Fruit fly (Drosophila melanogaster) whole organism, embryonic: ENCODE results near the gene PGAP1.

Experiments used
- Asciz ChIP-seq: fragments of 200-800 bp; sonication (Bioruptor generic); optimal IDR thresholded peaks from 2 replicates; lab custom pipeline; 2017; ENCODE audit warnings: missing biosample characterization, mild to moderate bottlenecking, missing genetic modification characterization, missing genetic modification reagents
- Atf6 ChIP-seq: fragments of 200-800 bp; sonication (Bioruptor generic); IDR thresholded peaks from 2 replicates; pipeline ENCODE4 v1.3.6; 2022; ENCODE audit warnings: missing biosample characterization, missing genetic modification characterization
- CG10147 ChIP-seq: fragments of 200-800 bp; sonication (Bioruptor generic); optimal IDR thresholded peaks from 2 replicates; lab custom pipeline; 2019; ENCODE audit warnings: missing biosample characterization, mild to moderate bottlenecking, missing genetic modification characterization, moderate library complexity
- CG11093 ChIP-seq: fragments of 200-800 bp; sonication (Bioruptor generic); IDR thresholded peaks from 3 replicates; pipeline ENCODE4 v1.3.6; 2022; ENCODE audit warnings: missing biosample characterization, missing genetic modification characterization
- CG11247 ChIP-seq: fragments of 200-800 bp; sonication (Bioruptor generic); IDR thresholded peaks from 2 replicates; pipeline ENCODE4 v1.3.6; 2022; ENCODE audit warnings: missing biosample characterization, missing genetic modification characterization
- CG1233 ChIP-seq: fragments of 200-800 bp; sonication (Bioruptor generic); optimal IDR thresholded peaks from 4 replicates; lab custom pipeline; 2018; ENCODE audit warnings: missing biosample characterization, mild to moderate bottlenecking, missing genetic modification characterization
- CG12391 ChIP-seq: fragments of 200-800 bp; sonication (Bioruptor generic); optimal IDR thresholded peaks from 3 replicates; lab custom pipeline; 2018; ENCODE audit warnings: missing biosample characterization, mild to moderate bottlenecking, missing genetic modification characterization, moderate library complexity
- CG12769 ChIP-seq: fragments of 200-800 bp; sonication (Bioruptor generic); optimal IDR thresholded peaks from 2 replicates; lab custom pipeline; 2019; ENCODE audit warnings: missing biosample characterization, mild to moderate bottlenecking, missing genetic modification characterization, moderate library complexity
- CG15011 ChIP-seq: fragments of 200-800 bp; sonication (Bioruptor generic); optimal IDR thresholded peaks from 3 replicates; lab custom pipeline; 2018; ENCODE audit warnings: missing biosample characterization, mild to moderate bottlenecking, missing genetic modification characterization
- CG16813 ChIP-seq: fragments of 200-800 bp; sonication (Bioruptor generic); IDR thresholded peaks from 3 replicates; pipeline ENCODE4 v1.3.6; 2022; ENCODE audit warnings: missing biosample characterization, missing genetic modification characterization; ENCODE audit not compliant: partially characterized antibody
- CG17829 ChIP-seq: fragments of 200-800 bp; optimal IDR thresholded peaks from 2 replicates; lab custom pipeline; 2019; ENCODE audit warnings: missing biosample characterization, mild to moderate bottlenecking, missing genetic modification characterization, moderate library complexity
- CG32772 ChIP-seq: fragments of 200-800 bp; sonication (Bioruptor generic); IDR thresholded peaks from 2 replicates; pipeline ENCODE4 v1.3.6; 2022; ENCODE audit warnings: missing biosample characterization, missing genetic modification characterization
- CG4282 ChIP-seq: fragments of 200-800 bp; sonication (Bioruptor generic); optimal IDR thresholded peaks from 2 replicates; lab custom pipeline; 2016; ENCODE audit warnings: missing biosample characterization, missing genetic modification characterization
- CG6791 ChIP-seq: fragments of 200-800 bp; sonication (Bioruptor generic); IDR thresholded peaks from 3 replicates; pipeline ENCODE4 v1.3.6; 2022; ENCODE audit warnings: missing biosample characterization, missing genetic modification characterization; ENCODE audit not compliant: partially characterized antibody
- CG7786 ChIP-seq: fragments of 200-800 bp; sonication (Bioruptor generic); optimal IDR thresholded peaks from 2 replicates; lab custom pipeline; 2016; ENCODE audit warnings: missing biosample characterization, missing genetic modification characterization
- CG9876 ChIP-seq: fragments of 200-800 bp; sonication (Bioruptor generic); optimal IDR thresholded peaks from 2 replicates; lab custom pipeline; 2016; ENCODE audit warnings: missing biosample characterization, missing genetic modification characterization
- Dek ChIP-seq: fragments of 200-800 bp; sonication (Bioruptor generic); optimal IDR thresholded peaks from 3 replicates; lab custom pipeline; 2019; ENCODE audit warnings: missing biosample characterization, mild to moderate bottlenecking, missing genetic modification characterization, moderate library complexity
- Dip2 ChIP-seq: fragments of 200-800 bp; sonication (Bioruptor generic); IDR thresholded peaks from 2 replicates; pipeline ENCODE4 v1.3.6; 2022; ENCODE audit warnings: missing biosample characterization, missing genetic modification characterization
- E2f2 ChIP-seq: fragments of 200-800 bp; sonication (Bioruptor generic); IDR thresholded peaks from 2 replicates; pipeline ENCODE4 v1.3.6; 2022; ENCODE audit warnings: missing biosample characterization, missing genetic modification characterization
- Elba2 ChIP-seq: fragments of 200-800 bp; sonication (Bioruptor generic); optimal IDR thresholded peaks from 3 replicates; lab custom pipeline; 2016; ENCODE audit warnings: missing biosample characterization, missing genetic modification characterization
- Ets65A ChIP-seq: fragments of 200-800 bp; sonication (Bioruptor generic); peaks from one replicate; lab custom pipeline; 2016; ENCODE audit warnings: missing biosample characterization, missing genetic modification characterization
- H2.0 ChIP-seq: fragments of 200-800 bp; sonication (Bioruptor generic); IDR thresholded peaks from 2 replicates; pipeline ENCODE4 v1.3.6; 2022; ENCODE audit warnings: missing biosample characterization, missing genetic modification characterization
- Hmr ChIP-seq: fragments of 200-800 bp; sonication (Bioruptor generic); optimal IDR thresholded peaks from 3 replicates; lab custom pipeline; 2017; ENCODE audit warnings: mild to moderate bottlenecking, missing biosample characterization, missing genetic modification reagents, missing genetic modification characterization
- Hr78 ChIP-seq, 2 experiments: fragments of 200-800 bp in 1 of 2; fragments of >200 bp in 1 of 2; sonication (Bioruptor generic) in 1 of 2; optimal IDR thresholded peaks; 2 replicates each; lab custom pipeline; 2017 to 2019; ENCODE audit warnings: missing biosample characterization in 2 of 2, missing genetic modification characterization in 2 of 2, mild to moderate bottlenecking in 1 of 2, moderate library complexity in 1 of 2
- MBD-R2 ChIP-seq: fragments of 200-800 bp; sonication (Bioruptor generic); IDR thresholded peaks from 2 replicates; pipeline ENCODE4 v1.3.6; 2022; ENCODE audit warnings: missing biosample characterization, missing genetic modification characterization
- Mrtf ChIP-seq: fragments of 200-800 bp; sonication (Bioruptor generic); IDR thresholded peaks from 3 replicates; pipeline ENCODE4 v1.3.6; 2022; ENCODE audit warnings: missing biosample characterization, missing genetic modification characterization
- Optix ChIP-seq: fragments of 200-800 bp; sonication (Bioruptor generic); IDR thresholded peaks from 3 replicates; pipeline ENCODE4 v1.3.6; 2022; ENCODE audit warnings: missing biosample characterization, missing genetic modification characterization
- Pdp1 ChIP-seq, 2 experiments: fragments of 200-800 bp; sonication (Bioruptor generic); optimal IDR thresholded peaks; 3 replicates each; lab custom pipeline; 2016; ENCODE audit warnings: missing biosample characterization in 2 of 2, missing genetic modification characterization in 2 of 2, mild to moderate bottlenecking in 1 of 2, moderate library complexity in 1 of 2
- Scr ChIP-seq: fragments of 200-800 bp; sonication (Bioruptor generic); IDR thresholded peaks from 2 replicates; pipeline ENCODE4 v1.3.6; 2022; ENCODE audit warnings: missing biosample characterization, missing genetic modification characterization; ENCODE audit not compliant: partially characterized antibody
- Sry-β ChIP-seq: fragments of 200-800 bp; sonication (Bioruptor generic); optimal IDR thresholded peaks from 2 replicates; lab custom pipeline; 2018; ENCODE audit warnings: missing biosample characterization, mild to moderate bottlenecking, missing genetic modification characterization, moderate library complexity
- cad ChIP-seq: fragments of >200 bp; optimal IDR thresholded peaks from 2 replicates; lab custom pipeline; 2017; ENCODE audit warnings: missing biosample characterization, missing genetic modification characterization
- ci ChIP-seq: fragments of 200-800 bp; sonication (Bioruptor generic); IDR thresholded peaks from 3 replicates; pipeline ENCODE4 v1.3.6; 2022; ENCODE audit warnings: missing biosample characterization, missing genetic modification characterization
- crc ChIP-seq: fragments of 200-800 bp; sonication (Bioruptor generic); optimal IDR thresholded peaks from 2 replicates; lab custom pipeline; 2016; ENCODE audit warnings: missing biosample characterization, missing genetic modification characterization
- crp ChIP-seq, 2 experiments: fragments of 200-800 bp; sonication (Bioruptor generic); optimal IDR thresholded peaks; 2 replicates in 1 of 2; 3 replicates in 1 of 2; lab custom pipeline; 2017; ENCODE audit warnings: missing biosample characterization in 2 of 2, missing genetic modification characterization in 2 of 2, mild to moderate bottlenecking in 1 of 2, moderate library complexity in 1 of 2
- dmrt11E ChIP-seq: fragments of 200-800 bp; sonication (Bioruptor generic); optimal IDR thresholded peaks from 3 replicates; lab custom pipeline; 2018; ENCODE audit warnings: missing biosample characterization, mild to moderate bottlenecking, missing genetic modification characterization, moderate library complexity
- eyg ChIP-seq: fragments of 200-800 bp; sonication (Bioruptor generic); optimal IDR thresholded peaks from 3 replicates; lab custom pipeline; 2016; ENCODE audit warnings: missing biosample characterization, missing genetic modification characterization
- fd102C ChIP-seq: fragments of 200-800 bp; sonication (Bioruptor generic); optimal IDR thresholded peaks from 2 replicates; lab custom pipeline; 2018; ENCODE audit warnings: missing biosample characterization, mild to moderate bottlenecking, missing genetic modification characterization, moderate library complexity
- fd64A ChIP-seq: fragments of 200-800 bp; sonication (Bioruptor generic); optimal IDR thresholded peaks from 3 replicates; lab custom pipeline; 2018; ENCODE audit warnings: missing biosample characterization, mild to moderate bottlenecking, missing genetic modification characterization
- hb ChIP-seq: fragments of 200-800 bp; sonication (Bioruptor generic); IDR thresholded peaks from 3 replicates; pipeline ENCODE4 v1.3.6; 2022; ENCODE audit warnings: missing biosample characterization, missing genetic modification characterization; ENCODE audit not compliant: partially characterized antibody
- hbn ChIP-seq: fragments of 200-800 bp; sonication (Bioruptor generic); IDR thresholded peaks from 2 replicates; pipeline ENCODE4 v1.3.6; 2022; ENCODE audit warnings: missing biosample characterization, missing genetic modification characterization; ENCODE audit not compliant: partially characterized antibody
- her ChIP-seq: fragments of 200-800 bp; sonication (Bioruptor generic); optimal IDR thresholded peaks from 2 replicates; lab custom pipeline; 2016; ENCODE audit warnings: missing biosample characterization, missing genetic modification characterization
- insv ChIP-seq, 2 experiments: fragments of 200-800 bp; sonication (Bioruptor generic); optimal IDR thresholded peaks; 3 replicates each; lab custom pipeline; 2016 to 2018; ENCODE audit warnings: missing biosample characterization in 2 of 2, missing genetic modification characterization in 2 of 2
- lab ChIP-seq: fragments of 200-800 bp; sonication (Bioruptor generic); optimal IDR thresholded peaks from 3 replicates; lab custom pipeline; 2017; ENCODE audit warnings: missing biosample characterization, missing genetic modification characterization, mild to moderate bottlenecking, moderate library complexity, missing genetic modification reagents
- lmd ChIP-seq: fragments of 200-800 bp; sonication (Bioruptor generic); IDR thresholded peaks from 2 replicates; pipeline ENCODE4 v1.3.6; 2022; ENCODE audit warnings: missing biosample characterization, missing genetic modification characterization
- nerfin-1 ChIP-seq: fragments of 200-800 bp; sonication (Bioruptor generic); optimal IDR thresholded peaks from 3 replicates; lab custom pipeline; 2019; ENCODE audit warnings: missing biosample characterization, mild to moderate bottlenecking, missing genetic modification characterization, moderate library complexity
- rib ChIP-seq: fragments of 200-800 bp; sonication (Bioruptor generic); IDR thresholded peaks from 2 replicates; pipeline ENCODE4 v1.3.6; 2022; ENCODE audit warnings: missing biosample characterization, missing genetic modification characterization
- trem ChIP-seq: fragments of 200-800 bp; optimal IDR thresholded peaks from 3 replicates; lab custom pipeline; 2019; ENCODE audit warnings: missing biosample characterization, mild to moderate bottlenecking, missing genetic modification characterization, moderate library complexity
- vfl ChIP-seq: fragments of 200-800 bp; sonication (Bioruptor generic); optimal IDR thresholded peaks from 2 replicates; lab custom pipeline; 2016; ENCODE audit warnings: missing biosample characterization, missing genetic modification characterization
- wdn ChIP-seq: fragments of 200-800 bp; sonication (Bioruptor generic); IDR thresholded peaks from 2 replicates; pipeline ENCODE4 v1.3.6; 2022; ENCODE audit warnings: missing biosample characterization, missing genetic modification characterization
- z ChIP-seq: fragments of 200-800 bp; sonication (Bioruptor generic); IDR thresholded peaks from 3 replicates; pipeline ENCODE4 v1.3.6; 2022; ENCODE audit warnings: missing biosample characterization, missing genetic modification characterization

Gene PGAP1

dm6 chrX:5718476-5719012 is 29.3 kb upstream of the PGAP1 start (continued):
- TF ChIP-seq E2f2 (GFP tag; lab: Robert Waterston, UW) (peak; percentile 38; the same call in 1 of the 2 replicates), CG15011 (peak; percentile 30), CG11093 (GFP tag; lab: Robert Waterston, UW) (no peak), Asciz (GFP tag; lab: Kevin White, UChicago) (no peak), Hr78 (GFP tag; optimal IDR thresholded peaks at IDR 0.05; lab: Kevin White, UChicago) (no peak), insv (GFP tag; optimal IDR thresholded peaks at IDR 0.05; lab: Kevin White, UChicago) (peak in 1 of 2 experiments; percentile 8), ci (peak; percentile 63; the same call in 1 of the 3 replicates), H2.0 (GFP tag; lab: Robert Waterston, UW) (peak; percentile 61), Optix (GFP tag; lab: Robert Waterston, UW) (peak; percentile 23; the same call in 1 of the 3 replicates), hb (GFP tag; lab: Robert Waterston, UW) (no peak), CG6791 (no peak), Hmr (GFP tag; lab: Kevin White, UChicago) (peak; percentile 77), rib (GFP tag; lab: Robert Waterston, UW) (peak; percentile 84), wdn (peak; percentile 69), crp (GFP tag; optimal IDR thresholded peaks at IDR 0.05; lab: Kevin White, UChicago) (no peak), cad (GFP tag; lab: Kevin White, UChicago) (no peak), CG7786 (GFP tag; lab: Kevin White, UChicago) (no peak), dmrt11E (tag; lab: Kevin White, UChicago) (no peak), CG9876 (GFP tag; lab: Kevin White, UChicago) (no peak), CG10147 (GFP tag; lab: Kevin White, UChicago) (peak; percentile 50), fd102C (GFP tag; lab: Kevin White, UChicago) (no peak), Atf6 (GFP tag; lab: Robert Waterston, UW) (peak; percentile 86), CG12391 (tag; lab: Kevin White, UChicago) (peak; percentile 60), Elba2 (no peak), z (GFP tag; lab: Robert Waterston, UW) (no peak), Ets65A (no peak), Pdp1 (GFP tag; optimal IDR thresholded peaks at IDR 0.05; lab: Kevin White, UChicago) (peak in 1 of 2 experiments; percentile 5), MBD-R2 (GFP tag; lab: Robert Waterston, UW) (peak; percentile 47; the same call in 1 of the 2 replicates), hbn (GFP tag; lab: Robert Waterston, UW) (no peak), lab (GFP tag; lab: Kevin White, UChicago) (peak; percentile 87), Mrtf (GFP tag; lab: Robert Waterston, UW) (0 out of 3 replicates have a peak, but pooled peaks have one; percentile 57), her (GFP tag; lab: Kevin White, UChicago) (no peak), Scr (GFP tag; lab: Robert Waterston, UW) (no peak), lmd (GFP tag; lab: Robert Waterston, UW) (peak; percentile 71; the same call in 1 of the 2 replicates), crc (GFP tag; lab: Kevin White, UChicago) (no peak), fd64A (no peak), Dek (peak; percentile 68), Sry-β (no peak), nerfin-1 (tag; lab: Kevin White, UChicago) (no peak), CG1233 (peak; percentile 37), CG17829 (tag; lab: Kevin White, UChicago) (peak; percentile 5), vfl (peak; percentile 7), Dip2 (GFP tag; lab: Robert Waterston, UW) (no peak), CG4282 (GFP tag; lab: Kevin White, UChicago) (no peak), eyg (no peak), CG16813 (GFP tag; lab: Robert Waterston, UW) (no peak), CG32772 (GFP tag; lab: Robert Waterston, UW) (no peak), CG11247 (GFP tag; lab: Robert Waterston, UW) (peak; percentile 69), CG12769 (tag; lab: Kevin White, UChicago) (peak; percentile 66), trem (tag; lab: Kevin White, UChicago) (no peak)
